Worm (Caenorhabditis elegans) whole organism, midembryonic: ENCODE measurements around the gene anoh-1.

Experiments
- cog-1 ChIP-seq: sonication (generic microtip); optimal IDR thresholded peaks from 2 replicates; lab custom pipeline; 2016; ENCODE audit warnings: missing genetic modification characterization, missing compliant biosample characterization
- flt-1 ChIP-seq: fragments of 200-800 bp; sonication (Bioruptor generic); IDR thresholded peaks from 2 replicates; pipeline ENCODE4 v1.3.6; 2022; ENCODE audit warnings: missing genetic modification characterization, missing compliant biosample characterization
- med-1 ChIP-seq: sonication (generic microtip); optimal IDR thresholded peaks from 2 replicates; lab custom pipeline; 2017; ENCODE audit warnings: missing genetic modification characterization, mild to moderate bottlenecking, missing compliant biosample characterization, antibody characterized with exemption, missing genetic modification reagents; ENCODE audit not compliant: insufficient read depth

DNA sequence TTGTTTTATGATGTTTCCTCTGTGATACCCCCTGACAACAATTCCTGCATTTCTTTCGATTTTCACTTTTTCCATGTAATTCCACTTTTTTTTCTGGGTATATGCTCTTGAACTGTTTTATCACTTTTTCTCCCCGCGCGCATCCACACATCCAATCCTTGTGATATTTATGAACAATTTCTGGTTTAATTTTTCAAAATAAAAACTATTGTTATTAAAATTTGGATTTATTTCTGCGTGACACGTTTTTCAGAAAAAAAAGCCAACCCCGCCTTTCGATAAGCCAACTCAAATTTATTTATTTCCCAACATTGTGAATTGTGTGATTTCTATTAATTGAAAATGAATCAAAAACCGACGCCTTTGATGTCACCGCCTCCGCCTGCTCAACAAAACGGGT, 41.7 kb upstream of the anoh-1 start, which contains the start of gene Y39E4B.11:
- TF ChIP-seq cog-1 (no peak), med-1 (no peak), flt-1 (GFP tag; lab: Robert Waterston, UW) (no peak)
